Worm (Caenorhabditis elegans): ENCODE measurements around the gene zig-11.

ce11 chrV:1886997-1887396 lies 5.7 kb downstream of the zig-11 start:
- no peak for TF ChIP-seq bed-3 (GFP tag; optimal IDR thresholded peaks at IDR 0.05)
- no peak for TF ChIP-seq elt-3 (tag; optimal IDR thresholded peaks at IDR 0.05)
- TF ChIP-seq elt-1 (tag; optimal IDR thresholded peaks at IDR 0.05; ENCODE audit: borderline replicate concordance, insufficient read depth), result no peak
- TF ChIP-seq flh-1 (GFP tag; optimal IDR thresholded peaks at IDR 0.05), result no peak
- TF ChIP-seq nhr-237 (tag; optimal IDR thresholded peaks at IDR 0.05), result no peak
- TF ChIP-seq unc-62 (GFP tag; optimal IDR thresholded peaks at IDR 0.05), result no peak

Data from whole organism, mixed stage, embryonic.